Fruit fly (Drosophila melanogaster) whole organism, prepupa: ENCODE measurements around the gene Atx2.

ENCODE experiments used
- CG1621 ChIP-seq: fragments of 200-800 bp; sonication (Bioruptor generic); optimal IDR thresholded peaks from 3 replicates; lab custom pipeline; 2018; ENCODE audit warnings: missing biosample characterization, mild to moderate bottlenecking, missing genetic modification characterization
- CG31627 ChIP-seq: fragments of 200-800 bp; sonication (Bioruptor generic); optimal IDR thresholded peaks from 3 replicates; lab custom pipeline; 2016; ENCODE audit warnings: missing biosample characterization, missing genetic modification characterization
- CG6792 ChIP-seq: fragments of 200-800 bp; sonication (Bioruptor generic); optimal IDR thresholded peaks from 3 replicates; lab custom pipeline; 2016; ENCODE audit warnings: missing biosample characterization, missing genetic modification characterization
- CG6808 ChIP-seq: fragments of 200-800 bp; sonication (Bioruptor generic); optimal IDR thresholded peaks from 3 replicates; lab custom pipeline; 2017; ENCODE audit warnings: missing biosample characterization, missing genetic modification characterization, mild to moderate bottlenecking, moderate library complexity, missing genetic modification reagents
- CG6854 ChIP-seq: fragments of 200-800 bp; sonication (Bioruptor generic); optimal IDR thresholded peaks from 2 replicates; lab custom pipeline; 2017; ENCODE audit warnings: missing biosample characterization, mild to moderate bottlenecking, missing genetic modification characterization
- CG8319 ChIP-seq: fragments of 200-800 bp; sonication (Bioruptor generic); optimal IDR thresholded peaks from 3 replicates; lab custom pipeline; 2016; ENCODE audit warnings: missing biosample characterization, missing genetic modification characterization
- CG8632 ChIP-seq: fragments of 200-800 bp; sonication (Bioruptor generic); optimal IDR thresholded peaks from 3 replicates; lab custom pipeline; 2016; ENCODE audit warnings: missing biosample characterization, missing genetic modification characterization
- Hr38 ChIP-seq: sonication (Bioruptor generic); optimal IDR thresholded peaks from 2 replicates; lab custom pipeline; 2016; ENCODE audit warnings: missing biosample characterization, missing genetic modification characterization
- Sox15 ChIP-seq: fragments of 200-800 bp; sonication (Bioruptor generic); optimal IDR thresholded peaks from 3 replicates; lab custom pipeline; 2016; ENCODE audit warnings: missing biosample characterization, missing genetic modification characterization
- dac ChIP-seq: fragments of 200-800 bp; sonication (Bioruptor generic); optimal IDR thresholded peaks from 2 replicates; lab custom pipeline; 2017; ENCODE audit warnings: missing biosample characterization, mild to moderate bottlenecking, missing genetic modification characterization
- dsx ChIP-seq: fragments of 200-800 bp; optimal IDR thresholded peaks from 3 replicates; lab custom pipeline; 2019; ENCODE audit warnings: missing biosample characterization, mild to moderate bottlenecking, missing genetic modification characterization, moderate library complexity; ENCODE audit not compliant: poor library complexity, severe bottlenecking
- lz ChIP-seq: fragments of 200-800 bp; sonication (Bioruptor generic); optimal IDR thresholded peaks from 3 replicates; lab custom pipeline; 2016; ENCODE audit warnings: missing biosample characterization, missing genetic modification characterization
- vri ChIP-seq: fragments of 200-800 bp; sonication (Bioruptor generic); optimal IDR thresholded peaks from 3 replicates; lab custom pipeline; 2016; ENCODE audit warnings: missing biosample characterization, mild to moderate bottlenecking, missing genetic modification characterization

dm6 chr3R:15417761-15418754, 9.8 kb downstream of the Atx2 start:
- no peak for TF ChIP-seq Sox15 (GFP tag; lab: Kevin White, UChicago)
- no peak for TF ChIP-seq vri
- no peak for TF ChIP-seq CG8632 (GFP tag; lab: Kevin White, UChicago)
- TF ChIP-seq lz, result no peak
- no peak for TF ChIP-seq CG6808 (GFP tag; lab: Kevin White, UChicago)
- no peak for TF ChIP-seq CG6854 (GFP tag; lab: Kevin White, UChicago)
- TF ChIP-seq dac (GFP tag; lab: Kevin White, UChicago), result no peak
- no peak for TF ChIP-seq Hr38 (GFP tag; lab: Kevin White, UChicago)
- TF ChIP-seq CG6792, result no peak
- TF ChIP-seq dsx (GFP tag; lab: Kevin White, UChicago), result no peak
- TF ChIP-seq CG8319, result no peak
- TF ChIP-seq CG1621 (tag; lab: Kevin White, UChicago), result no peak
- TF ChIP-seq CG31627, result no peak
